Worm (Caenorhabditis elegans) whole organism, L2 larva: ENCODE results near the gene msa-1.

Experiments
- C34F6.9 ChIP-seq: fragments of 150-350 bp; optimal IDR thresholded peaks from 2 replicates; lab custom pipeline; 2014; ENCODE audit warnings: missing biosample characterization, missing genetic modification characterization
- R02D3.7 ChIP-seq: fragments of 150-350 bp; optimal IDR thresholded peaks from 2 replicates; lab custom pipeline; 2014; ENCODE audit warnings: missing biosample characterization, missing genetic modification characterization
- Y55F3AM.14 ChIP-seq: fragments of 200-800 bp; sonication (Bioruptor generic); optimal IDR thresholded peaks from 2 replicates; lab custom pipeline; 2018; ENCODE audit warnings: mild to moderate bottlenecking, missing genetic modification characterization, missing compliant biosample characterization
- ZK546.5 ChIP-seq: sonication (generic microtip); optimal IDR thresholded peaks from 2 replicates; lab custom pipeline; 2017; ENCODE audit warnings: missing biosample characterization, missing genetic modification characterization
- aly-2 ChIP-seq: fragments of 150-350 bp; optimal IDR thresholded peaks from 2 replicates; lab custom pipeline; 2014; ENCODE audit warnings: missing biosample characterization, missing genetic modification characterization
- ama-1 ChIP-seq: fragments of 150-350 bp; optimal IDR thresholded peaks from 2 replicates; lab custom pipeline; 2018; ENCODE audit warnings: inconsistent platforms
- blmp-1 ChIP-seq: sonication (generic microtip); optimal IDR thresholded peaks from 2 replicates; lab custom pipeline; 2017; ENCODE audit warnings: missing genetic modification characterization, mild to moderate bottlenecking, missing compliant biosample characterization, antibody characterized with exemption, moderate library complexity; ENCODE audit not compliant: insufficient read depth
- ceh-82 ChIP-seq: fragments of 150-350 bp; optimal IDR thresholded peaks from 2 replicates; lab custom pipeline; 2014; ENCODE audit warnings: missing biosample characterization, missing genetic modification characterization
- crh-2 ChIP-seq: sonication (generic microtip); optimal IDR thresholded peaks from 2 replicates; lab custom pipeline; 2017; ENCODE audit warnings: missing biosample characterization, missing genetic modification characterization
- egl-27 ChIP-seq: sonication (generic microtip); optimal IDR thresholded peaks from 3 replicates; lab custom pipeline; 2017; ENCODE audit warnings: missing biosample characterization, missing genetic modification reagents, missing genetic modification characterization
- elt-1 ChIP-seq: fragments of 150-350 bp; optimal IDR thresholded peaks from 2 replicates; lab custom pipeline; 2014; ENCODE audit warnings: missing biosample characterization, missing genetic modification characterization
- elt-3 ChIP-seq: sonication (generic microtip); optimal IDR thresholded peaks from 2 replicates; lab custom pipeline; 2017; ENCODE audit warnings: missing biosample characterization, missing genetic modification characterization
- fos-1 ChIP-seq: fragments of 150-350 bp; optimal IDR thresholded peaks from 2 replicates; lab custom pipeline; 2014; ENCODE audit warnings: missing biosample characterization, missing genetic modification characterization
- gmeb-1 ChIP-seq: fragments of 150-350 bp; optimal IDR thresholded peaks from 2 replicates; lab custom pipeline; 2014; ENCODE audit warnings: missing biosample characterization, missing genetic modification characterization
- lsy-2 ChIP-seq, 2 experiments: fragments of 150-350 bp in 1 of 2; sonication (generic microtip) in 1 of 2; optimal IDR thresholded peaks; 2 replicates each; lab custom pipeline; 2014 to 2017; ENCODE audit warnings: missing biosample characterization in 2 of 2, missing genetic modification characterization in 2 of 2
- mab-5 ChIP-seq: fragments of 150-350 bp; optimal IDR thresholded peaks from 2 replicates; lab custom pipeline; 2014; ENCODE audit warnings: missing biosample characterization, missing genetic modification characterization
- mdl-1 ChIP-seq, 2 experiments: fragments of 150-350 bp in 1 of 2; sonication (generic microtip) in 1 of 2; optimal IDR thresholded peaks; 2 replicates each; lab custom pipeline; 2017; ENCODE audit warnings: missing biosample characterization in 2 of 2, missing genetic modification characterization in 2 of 2
- nhr-10 ChIP-seq: sonication (generic microtip); optimal IDR thresholded peaks from 2 replicates; lab custom pipeline; 2017; ENCODE audit warnings: missing biosample characterization, missing genetic modification characterization
- nhr-11 ChIP-seq: fragments of 150-350 bp; optimal IDR thresholded peaks from 2 replicates; lab custom pipeline; 2014; ENCODE audit warnings: missing biosample characterization, missing genetic modification characterization
- nhr-129 ChIP-seq: fragments of 150-350 bp; optimal IDR thresholded peaks from 2 replicates; lab custom pipeline; 2014; ENCODE audit warnings: missing biosample characterization, missing genetic modification characterization
- nhr-21 ChIP-seq: fragments of 150-350 bp; optimal IDR thresholded peaks from 2 replicates; lab custom pipeline; 2014; ENCODE audit warnings: missing biosample characterization, missing genetic modification characterization
- nhr-23 ChIP-seq: fragments of 150-350 bp; optimal IDR thresholded peaks from 2 replicates; lab custom pipeline; 2014; ENCODE audit warnings: missing biosample characterization, missing genetic modification reagents, missing genetic modification characterization
- nhr-237 ChIP-seq: fragments of 150-350 bp; optimal IDR thresholded peaks from 2 replicates; lab custom pipeline; 2014; ENCODE audit warnings: missing biosample characterization, missing genetic modification characterization
- nhr-25 ChIP-seq: fragments of 150-350 bp; sonication (generic microtip); optimal IDR thresholded peaks from 3 replicates; lab custom pipeline; 2014; ENCODE audit warnings: missing biosample characterization, missing genetic modification characterization
- nhr-6 ChIP-seq: fragments of 150-350 bp; optimal IDR thresholded peaks from 2 replicates; lab custom pipeline; 2014; ENCODE audit warnings: missing biosample characterization, missing genetic modification characterization
- peb-1 ChIP-seq: fragments of 150-350 bp; optimal IDR thresholded peaks from 2 replicates; lab custom pipeline; 2014; ENCODE audit warnings: missing biosample characterization, missing genetic modification characterization
- sem-4 ChIP-seq: fragments of 150-350 bp; optimal IDR thresholded peaks from 2 replicates; lab custom pipeline; 2014; ENCODE audit warnings: missing biosample characterization, missing genetic modification reagents, missing genetic modification characterization
- skn-1 ChIP-seq: sonication (generic microtip); optimal IDR thresholded peaks from 2 replicates; lab custom pipeline; 2017; ENCODE audit warnings: missing biosample characterization, missing genetic modification characterization
- snpc-4 ChIP-seq: fragments of 150-350 bp; optimal IDR thresholded peaks from 2 replicates; lab custom pipeline; 2014; ENCODE audit warnings: missing biosample characterization, missing genetic modification characterization
- unc-39 ChIP-seq: fragments of 150-350 bp; optimal IDR thresholded peaks from 2 replicates; lab custom pipeline; 2014; ENCODE audit warnings: missing biosample characterization, missing genetic modification characterization
- unc-55 ChIP-seq: fragments of 150-350 bp; sonication (generic microtip); optimal IDR thresholded peaks from 3 replicates; lab custom pipeline; 2014; ENCODE audit warnings: missing biosample characterization, missing genetic modification reagents, missing genetic modification characterization
- ztf-11 ChIP-seq: sonication (generic microtip); optimal IDR thresholded peaks from 2 replicates; lab custom pipeline; 2017; ENCODE audit warnings: missing biosample characterization, missing genetic modification characterization
- ztf-4 ChIP-seq: fragments of 150-350 bp; optimal IDR thresholded peaks from 2 replicates; lab custom pipeline; 2014; ENCODE audit warnings: missing biosample characterization, missing genetic modification characterization

The msa-1 gene

DNA sequence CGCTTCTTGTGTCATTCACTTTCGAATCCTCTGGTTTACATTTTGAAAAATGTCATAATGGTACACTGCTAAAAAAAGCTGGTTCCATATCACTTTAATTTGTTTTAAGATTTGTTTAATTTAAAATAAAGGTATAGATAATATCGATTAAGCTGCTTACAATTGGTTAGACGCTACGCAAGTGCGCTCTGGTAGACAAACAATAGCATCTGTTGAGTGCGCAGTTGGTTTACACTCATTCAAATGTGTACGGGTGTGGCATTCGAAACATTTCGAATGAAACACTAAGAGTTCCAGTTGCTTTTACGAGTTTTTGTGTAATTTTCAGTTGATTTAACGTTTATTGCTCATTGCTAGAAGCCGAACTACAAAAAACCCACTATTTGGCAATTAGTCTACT lies 19.1 kb downstream of the msa-1 start:
- no peak for TF ChIP-seq ztf-11 (tag; lab: Kevin White, UChicago)
- TF ChIP-seq R02D3.7 (tag; lab: Kevin White, UChicago): no peak
- TF ChIP-seq unc-55 (GFP tag; lab: Kevin White, UChicago): peak; percentile 58
- TF ChIP-seq nhr-129 (tag; lab: Kevin White, UChicago): peak; percentile 65
- peak in 1 of 2 experiments; percentile 70 for TF ChIP-seq lsy-2 (tag; optimal IDR thresholded peaks at IDR 0.05; lab: Kevin White, UChicago)
- TF ChIP-seq crh-2 (tag; lab: Kevin White, UChicago): peak; percentile 7
- TF ChIP-seq C34F6.9 (tag; lab: Kevin White, UChicago): peak; percentile 85
- TF ChIP-seq unc-39 (tag; lab: Kevin White, UChicago): no peak
- TF ChIP-seq fos-1 (tag; lab: Kevin White, UChicago): peak; percentile 23
- TF ChIP-seq nhr-237 (tag; lab: Kevin White, UChicago): no peak
- TF ChIP-seq nhr-25: no peak

DNA sequence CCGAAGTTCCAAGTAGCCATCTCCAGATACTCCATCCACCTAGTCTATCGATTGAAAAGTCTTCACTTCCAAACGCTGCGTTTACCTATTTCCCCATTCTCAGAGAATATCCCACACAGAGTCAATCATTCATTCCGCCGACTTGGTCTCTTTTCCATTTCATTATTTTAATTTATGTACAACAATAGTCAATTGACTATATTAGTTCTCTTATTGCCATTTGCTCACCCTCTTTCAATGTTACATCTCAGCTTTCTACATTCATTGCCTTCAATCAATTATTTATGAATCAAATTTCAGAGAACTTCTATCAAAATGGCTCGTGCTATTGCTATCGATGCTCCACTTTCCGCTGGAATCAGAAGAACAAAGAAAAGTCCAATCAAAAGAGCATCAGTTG lies 20.2 kb downstream of the msa-1 start, which contains the start of gene aly-1:
aly-1 (plus strand) TSS at position 301 of the 400 bp plus-strand sequence.
- TF ChIP-seq snpc-4 (tag; lab: Kevin White, UChicago) (no peak), nhr-10 (no peak), skn-1 (no peak), ZK546.5 (tag; lab: Kevin White, UChicago) (no peak), ama-1 (no peak), ztf-4 (tag; lab: Kevin White, UChicago) (no peak), C34F6.9 (tag; lab: Kevin White, UChicago) (no peak), mab-5 (no peak), ceh-82 (tag; lab: Kevin White, UChicago) (no peak), fos-1 (tag; lab: Kevin White, UChicago) (no peak), nhr-21 (tag; lab: Kevin White, UChicago) (no peak), sem-4 (no peak), elt-3 (tag; lab: Kevin White, UChicago) (no peak), elt-1 (tag; lab: Kevin White, UChicago) (no peak), peb-1 (tag; lab: Kevin White, UChicago) (no peak)

ce11 chrIV:9112019-9112418 lies 23.6 kb downstream of the msa-1 start:
- TF ChIP-seq ztf-4 (tag; lab: Kevin White, UChicago) (no peak), nhr-11 (tag; lab: Kevin White, UChicago) (no peak), ZK546.5 (tag; lab: Kevin White, UChicago) (no peak), blmp-1 (tag; lab: Kevin White, UChicago) (peak; percentile 76), ama-1 (no peak), nhr-21 (tag; lab: Kevin White, UChicago) (peak; percentile 0), fos-1 (tag; lab: Kevin White, UChicago) (peak; percentile 93)
- TF ChIP-seq, all 48 proteins: peak for 3

- no peak for TF ChIP-seq elt-3 (tag; lab: Kevin White, UChicago)
- no peak for TF ChIP-seq lsy-2 (tag; optimal IDR thresholded peaks at IDR 0.05; lab: Kevin White, UChicago)
- no peak for TF ChIP-seq ztf-11 (tag; lab: Kevin White, UChicago)
- TF ChIP-seq peb-1 (tag; lab: Kevin White, UChicago): no peak
- no peak for TF ChIP-seq elt-1 (tag; lab: Kevin White, UChicago)
- TF ChIP-seq ZK546.5 (tag; lab: Kevin White, UChicago): no peak
- TF ChIP-seq sem-4: no peak
- TF ChIP-seq nhr-6 (tag; lab: Kevin White, UChicago): no peak
- TF ChIP-seq aly-2: no peak
- no peak for TF ChIP-seq nhr-11 (tag; lab: Kevin White, UChicago)
- no peak for TF ChIP-seq nhr-237 (tag; lab: Kevin White, UChicago)
- TF ChIP-seq nhr-23 (tag; lab: Kevin White, UChicago): no peak
- TF ChIP-seq, all 48 proteins: peak for 0
These were observed 25.7 kb downstream of the msa-1 start for ce11 chrIV:9114078-9114477.

- TF ChIP-seq sem-4 (no peak), nhr-21 (tag; lab: Kevin White, UChicago) (no peak), nhr-129 (tag; lab: Kevin White, UChicago) (no peak), fos-1 (tag; lab: Kevin White, UChicago) (peak; percentile 89)
These were observed 28.1 kb downstream of the msa-1 start for ce11 chrIV:9116452-9116851.

ce11 chrIV:9117700-9118099 lies 29.3 kb downstream of the msa-1 start:
- TF ChIP-seq egl-27 (tag; lab: Kevin White, UChicago): no peak
- TF ChIP-seq Y55F3AM.14 (GFP tag; lab: Kevin White, UChicago): no peak
- TF ChIP-seq blmp-1 (tag; lab: Kevin White, UChicago): no peak
- TF ChIP-seq gmeb-1 (tag; lab: Kevin White, UChicago): no peak
- no peak for TF ChIP-seq mdl-1 (tag; optimal IDR thresholded peaks at IDR 0.05; lab: Kevin White, UChicago)
- no peak for TF ChIP-seq nhr-23 (tag; lab: Kevin White, UChicago)
- TF ChIP-seq nhr-25: no peak
